Worm (Caenorhabditis elegans) whole organism, young adult: ENCODE results near the gene Y60A3A.8.

Source experiments
- Y53G8AR.9 ChIP-seq: fragments of 200-800 bp; sonication (Bioruptor generic); conservative IDR thresholded peaks from 2 replicates; pipeline ENCODE4 v1.3.6; 2022; ENCODE audit warnings: missing genetic modification reagents, missing genetic modification characterization, missing compliant biosample characterization
- bed-1 ChIP-seq: fragments of 200-800 bp; sonication (Bioruptor generic); IDR thresholded peaks from 2 replicates; pipeline ENCODE4 v1.3.6; 2022; ENCODE audit warnings: missing genetic modification reagents, missing genetic modification characterization, missing compliant biosample characterization
- lin-26 ChIP-seq: fragments of 200-800 bp; sonication (Bioruptor generic); IDR thresholded peaks from 2 replicates; pipeline ENCODE4 v1.3.6; 2022; ENCODE audit warnings: missing genetic modification reagents, missing genetic modification characterization, missing compliant biosample characterization
- madf-10 ChIP-seq: sonication (generic microtip); optimal IDR thresholded peaks from 2 replicates; lab custom pipeline; 2016; ENCODE audit warnings: mild to moderate bottlenecking, missing genetic modification characterization, missing compliant biosample characterization
- nfyb-1 ChIP-seq: fragments of 200-800 bp; sonication (Bioruptor generic); IDR thresholded peaks from 2 replicates; pipeline ENCODE4 v1.3.6; 2022; ENCODE audit warnings: missing genetic modification reagents, missing genetic modification characterization, missing compliant biosample characterization
- nhr-90 ChIP-seq: sonication (generic microtip); optimal IDR thresholded peaks from 2 replicates; lab custom pipeline; 2016; ENCODE audit warnings: missing genotype, mild to moderate bottlenecking, missing genetic modification characterization, missing compliant biosample characterization
- pha-4 ChIP-seq: fragments of 150-350 bp; sonication (generic microtip); optimal IDR thresholded peaks from 2 replicates; lab custom pipeline; 2014; ENCODE audit warnings: missing biosample characterization, missing genetic modification reagents, missing genetic modification characterization
- sea-2 ChIP-seq: fragments of 200-800 bp; sonication (Bioruptor generic); IDR thresholded peaks from 2 replicates; pipeline ENCODE4 v1.3.6; 2022; ENCODE audit warnings: missing genetic modification characterization, missing compliant biosample characterization
- unc-62 ChIP-seq: fragments of 150-350 bp; optimal IDR thresholded peaks from 2 replicates; lab custom pipeline; 2014; ENCODE audit warnings: missing biosample characterization, missing genetic modification reagents, missing genetic modification characterization
- ztf-22 ChIP-seq: fragments of 200-800 bp; sonication (Bioruptor generic); optimal IDR thresholded peaks from 2 replicates; lab custom pipeline; 2018; ENCODE audit warnings: mild to moderate bottlenecking, missing genetic modification characterization, moderate library complexity, missing compliant biosample characterization
- ztf-28 ChIP-seq: fragments of 200-800 bp; sonication (Bioruptor generic); IDR thresholded peaks from 2 replicates; pipeline ENCODE4 v1.3.6; 2022; ENCODE audit warnings: missing genetic modification reagents, missing genetic modification characterization, missing compliant biosample characterization

DNA sequence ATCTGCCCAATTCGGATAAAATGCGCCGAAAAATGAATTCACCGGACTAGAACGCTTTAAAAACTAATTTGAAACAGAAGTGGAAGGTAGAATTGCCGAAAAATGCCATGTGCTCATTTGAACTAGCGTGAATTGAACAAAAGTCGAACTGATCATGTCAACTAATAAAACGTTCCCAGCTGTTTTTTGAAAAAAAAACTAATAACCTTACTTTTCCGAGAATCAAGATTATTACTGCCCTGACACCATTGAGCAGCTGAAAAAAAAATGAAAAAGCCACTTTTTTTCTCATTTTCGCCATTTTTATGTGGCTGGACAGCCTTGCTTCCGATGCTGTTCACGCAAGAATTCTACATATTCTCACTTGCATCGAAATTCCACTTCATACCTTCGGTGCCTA lies 23.2 kb downstream of the Y60A3A.8 start, which contains the start of gene srh-173:
- TF ChIP-seq bed-1 (GFP tag; lab: Robert Waterston, UW) (no peak), madf-10 (tag; lab: Kevin White, UChicago) (no peak), ztf-28 (GFP tag; lab: Robert Waterston, UW) (no peak), lin-26 (GFP tag; lab: Robert Waterston, UW) (no peak), ztf-22 (GFP tag; lab: Kevin White, UChicago) (no peak), pha-4 (tag; lab: Kevin White, UChicago) (no peak), unc-62 (GFP tag; lab: Kevin White, UChicago) (no peak), nfyb-1 (no peak), Y53G8AR.9 (GFP tag; lab: Robert Waterston, UW) (no peak), sea-2 (no peak), nhr-90 (tag; lab: Kevin White, UChicago) (no peak)
